Worm (Caenorhabditis elegans) whole organism, L2 larva: ENCODE measurements around the gene clec-213.
A peak's percentile ranks its signal among the peaks of the same experiment; 100 is the strongest.

Experiments used
- C34F6.9 ChIP-seq: fragments of 150-350 bp; optimal IDR thresholded peaks from 2 replicates; lab custom pipeline; 2014; ENCODE audit warnings: missing biosample characterization, missing genetic modification characterization
- F13H6.1 ChIP-seq: sonication (generic microtip); optimal IDR thresholded peaks from 2 replicates; lab custom pipeline; 2016; ENCODE audit warnings: missing genetic modification characterization, missing compliant biosample characterization
- ZK546.5 ChIP-seq: sonication (generic microtip); optimal IDR thresholded peaks from 2 replicates; lab custom pipeline; 2017; ENCODE audit warnings: missing biosample characterization, missing genetic modification characterization
- alr-1 ChIP-seq: fragments of 150-350 bp; optimal IDR thresholded peaks from 2 replicates; lab custom pipeline; 2014; ENCODE audit warnings: missing biosample characterization, missing genetic modification characterization
- aly-2 ChIP-seq: fragments of 150-350 bp; optimal IDR thresholded peaks from 2 replicates; lab custom pipeline; 2014; ENCODE audit warnings: missing biosample characterization, missing genetic modification characterization
- ama-1 ChIP-seq: fragments of 150-350 bp; optimal IDR thresholded peaks from 2 replicates; lab custom pipeline; 2018; ENCODE audit warnings: inconsistent platforms
- blmp-1 ChIP-seq: sonication (generic microtip); optimal IDR thresholded peaks from 2 replicates; lab custom pipeline; 2017; ENCODE audit warnings: missing genetic modification characterization, mild to moderate bottlenecking, missing compliant biosample characterization, antibody characterized with exemption, moderate library complexity; ENCODE audit not compliant: insufficient read depth
- ceh-16 ChIP-seq: fragments of 150-350 bp; optimal IDR thresholded peaks from 2 replicates; lab custom pipeline; 2014; ENCODE audit warnings: missing biosample characterization, missing genetic modification characterization
- crh-2 ChIP-seq: sonication (generic microtip); optimal IDR thresholded peaks from 2 replicates; lab custom pipeline; 2017; ENCODE audit warnings: missing biosample characterization, missing genetic modification characterization
- dmd-4 ChIP-seq: sonication (generic microtip); optimal IDR thresholded peaks from 2 replicates; lab custom pipeline; 2017; ENCODE audit warnings: missing biosample characterization, missing genetic modification characterization
- egl-27 ChIP-seq: sonication (generic microtip); optimal IDR thresholded peaks from 3 replicates; lab custom pipeline; 2017; ENCODE audit warnings: missing biosample characterization, missing genetic modification reagents, missing genetic modification characterization
- elt-3 ChIP-seq: sonication (generic microtip); optimal IDR thresholded peaks from 2 replicates; lab custom pipeline; 2017; ENCODE audit warnings: missing biosample characterization, missing genetic modification characterization
- fos-1 ChIP-seq: fragments of 150-350 bp; optimal IDR thresholded peaks from 2 replicates; lab custom pipeline; 2014; ENCODE audit warnings: missing biosample characterization, missing genetic modification characterization
- gmeb-1 ChIP-seq: fragments of 150-350 bp; optimal IDR thresholded peaks from 2 replicates; lab custom pipeline; 2014; ENCODE audit warnings: missing biosample characterization, missing genetic modification characterization
- lin-11 ChIP-seq: fragments of 150-350 bp; sonication (generic microtip); optimal IDR thresholded peaks from 2 replicates; lab custom pipeline; 2014; ENCODE audit warnings: missing biosample characterization, missing genetic modification characterization, inconsistent platforms, mixed read lengths
- lin-13 ChIP-seq: fragments of 150-350 bp; optimal IDR thresholded peaks from 2 replicates; lab custom pipeline; 2014; ENCODE audit warnings: missing biosample characterization, missing genetic modification reagents, missing genetic modification characterization
- lin-39 ChIP-seq: fragments of 150-350 bp; optimal IDR thresholded peaks from 2 replicates; lab custom pipeline; 2014; ENCODE audit warnings: missing biosample characterization, missing genetic modification reagents, missing genetic modification characterization
- lsy-2 ChIP-seq, 2 experiments: fragments of 150-350 bp in 1 of 2; sonication (generic microtip) in 1 of 2; optimal IDR thresholded peaks; 2 replicates each; lab custom pipeline; 2014 to 2017; ENCODE audit warnings: missing biosample characterization in 2 of 2, missing genetic modification characterization in 2 of 2
- mbf-1 ChIP-seq: sonication (generic microtip); optimal IDR thresholded peaks from 2 replicates; lab custom pipeline; 2017; ENCODE audit warnings: missing biosample characterization, missing genetic modification characterization
- nhr-11 ChIP-seq: fragments of 150-350 bp; optimal IDR thresholded peaks from 2 replicates; lab custom pipeline; 2014; ENCODE audit warnings: missing biosample characterization, missing genetic modification characterization
- nhr-129 ChIP-seq: fragments of 150-350 bp; optimal IDR thresholded peaks from 2 replicates; lab custom pipeline; 2014; ENCODE audit warnings: missing biosample characterization, missing genetic modification characterization
- nhr-21 ChIP-seq: fragments of 150-350 bp; optimal IDR thresholded peaks from 2 replicates; lab custom pipeline; 2014; ENCODE audit warnings: missing biosample characterization, missing genetic modification characterization
- nhr-23 ChIP-seq: fragments of 150-350 bp; optimal IDR thresholded peaks from 2 replicates; lab custom pipeline; 2014; ENCODE audit warnings: missing biosample characterization, missing genetic modification reagents, missing genetic modification characterization
- nhr-25 ChIP-seq: fragments of 150-350 bp; sonication (generic microtip); optimal IDR thresholded peaks from 3 replicates; lab custom pipeline; 2014; ENCODE audit warnings: missing biosample characterization, missing genetic modification characterization
- nhr-6 ChIP-seq: fragments of 150-350 bp; optimal IDR thresholded peaks from 2 replicates; lab custom pipeline; 2014; ENCODE audit warnings: missing biosample characterization, missing genetic modification characterization
- peb-1 ChIP-seq: fragments of 150-350 bp; optimal IDR thresholded peaks from 2 replicates; lab custom pipeline; 2014; ENCODE audit warnings: missing biosample characterization, missing genetic modification characterization
- sem-4 ChIP-seq: fragments of 150-350 bp; optimal IDR thresholded peaks from 2 replicates; lab custom pipeline; 2014; ENCODE audit warnings: missing biosample characterization, missing genetic modification reagents, missing genetic modification characterization
- skn-1 ChIP-seq: sonication (generic microtip); optimal IDR thresholded peaks from 2 replicates; lab custom pipeline; 2017; ENCODE audit warnings: missing biosample characterization, missing genetic modification characterization
- sma-3 ChIP-seq: sonication (generic microtip); optimal IDR thresholded peaks from 2 replicates; lab custom pipeline; 2016; ENCODE audit warnings: missing genetic modification reagents, missing genetic modification characterization, missing compliant biosample characterization
- sma-9 ChIP-seq, 2 experiments: fragments of 150-350 bp in 1 of 2; sonication (generic microtip) in 1 of 2; optimal IDR thresholded peaks; 2 replicates each; lab custom pipeline; 2014 to 2016; ENCODE audit warnings: missing genetic modification characterization in 2 of 2, mild to moderate bottlenecking in 1 of 2, missing biosample characterization in 1 of 2, missing compliant biosample characterization in 1 of 2, missing genetic modification reagents in 1 of 2, moderate library complexity in 1 of 2
- snpc-4 ChIP-seq: fragments of 150-350 bp; optimal IDR thresholded peaks from 2 replicates; lab custom pipeline; 2014; ENCODE audit warnings: missing biosample characterization, missing genetic modification characterization
- unc-39 ChIP-seq: fragments of 150-350 bp; optimal IDR thresholded peaks from 2 replicates; lab custom pipeline; 2014; ENCODE audit warnings: missing biosample characterization, missing genetic modification characterization
- unc-55 ChIP-seq: fragments of 150-350 bp; sonication (generic microtip); optimal IDR thresholded peaks from 3 replicates; lab custom pipeline; 2014; ENCODE audit warnings: missing biosample characterization, missing genetic modification reagents, missing genetic modification characterization
- unc-62 ChIP-seq: fragments of 150-350 bp; optimal IDR thresholded peaks from 2 replicates; lab custom pipeline; 2014; ENCODE audit warnings: missing biosample characterization, missing genetic modification reagents, missing genetic modification characterization
- ztf-4 ChIP-seq: fragments of 150-350 bp; optimal IDR thresholded peaks from 2 replicates; lab custom pipeline; 2014; ENCODE audit warnings: missing biosample characterization, missing genetic modification characterization

The clec-213 gene

ce11 chrV:7570290-7570689 is 34.7 kb upstream of the clec-213 start, which contains the start of gene clec-212:
TSS of gene clec-212 (minus strand) at chrV:7570390.
- no peak for TF ChIP-seq lin-39
- no peak for TF ChIP-seq sma-9 (GFP tag; optimal IDR thresholded peaks at IDR 0.05; lab: Kevin White, UChicago)
- no peak for TF ChIP-seq sma-9 (tag; optimal IDR thresholded peaks at IDR 0.05; lab: Kevin White, UChicago)
- no peak for TF ChIP-seq unc-62 (GFP tag; lab: Kevin White, UChicago)
- no peak for TF ChIP-seq ceh-16
- TF ChIP-seq, all 48 proteins: peak for 0

- TF ChIP-seq mbf-1 (no peak), unc-39 (tag; lab: Kevin White, UChicago) (no peak), egl-27 (tag; lab: Kevin White, UChicago) (no peak), nhr-129 (no peak), alr-1 (tag; lab: Kevin White, UChicago) (no peak), ZK546.5 (tag; lab: Kevin White, UChicago) (no peak), gmeb-1 (no peak), aly-2 (no peak), fos-1 (tag; lab: Kevin White, UChicago) (no peak), blmp-1 (no peak), nhr-23 (tag; lab: Kevin White, UChicago) (no peak), ceh-16 (no peak), ama-1 (no peak), nhr-11 (tag; lab: Kevin White, UChicago) (no peak), lin-39 (no peak), nhr-6 (tag; lab: Kevin White, UChicago) (no peak)
Measured at ce11 chrV:7570955-7571354, 34.0 kb upstream of the clec-213 start, which contains the start of gene F19F10.14. TSS of gene F19F10.14 (minus strand) at chrV:7571055.

- TF ChIP-seq ztf-4 = no peak
- TF ChIP-seq unc-55 (GFP tag; lab: Kevin White, UChicago) = peak; percentile 81
- peak; percentile 51 for TF ChIP-seq crh-2 (tag; lab: Kevin White, UChicago)
- TF ChIP-seq skn-1 = no peak
- peak; percentile 40 for TF ChIP-seq lin-13
- peak; percentile 22 for TF ChIP-seq snpc-4 (tag; lab: Kevin White, UChicago)
- peak; percentile 82 for TF ChIP-seq gmeb-1
- TF ChIP-seq lsy-2 (tag; optimal IDR thresholded peaks at IDR 0.05; lab: Kevin White, UChicago) = peak; percentile 63 to 82
- TF ChIP-seq sma-9 (GFP tag; optimal IDR thresholded peaks at IDR 0.05; lab: Kevin White, UChicago) = peak; percentile 74
- TF ChIP-seq sma-9 (tag; optimal IDR thresholded peaks at IDR 0.05; lab: Kevin White, UChicago) = no peak
- TF ChIP-seq nhr-129 = peak; percentile 65
- TF ChIP-seq nhr-6 (tag; lab: Kevin White, UChicago) = peak; percentile 36
- TF ChIP-seq sem-4 (tag; lab: Kevin White, UChicago) = peak; percentile 16
- TF ChIP-seq elt-3 (tag; lab: Kevin White, UChicago) = no peak
- TF ChIP-seq nhr-21 (tag; lab: Kevin White, UChicago) = peak; percentile 49
- peak; percentile 86 for TF ChIP-seq C34F6.9 (tag; lab: Kevin White, UChicago)
- TF ChIP-seq F13H6.1 (tag; lab: Kevin White, UChicago) = peak; percentile 69
- no peak for TF ChIP-seq mbf-1
- TF ChIP-seq sma-3 = peak; percentile 52
- TF ChIP-seq peb-1 (tag; lab: Kevin White, UChicago) = no peak
Measured at ce11 chrV:7575563-7575962, 29.4 kb upstream of the clec-213 start, which contains the start of the genes snu-66 and ints-9. TSS of gene snu-66 (minus strand) at chrV:7575670. TSS of gene ints-9 (plus strand) at chrV:7575802.

ce11 chrV:7580378-7580777 is 24.6 kb upstream of the clec-213 start, which contains the start of gene ets-6:
TSS of gene ets-6 (minus strand) at chrV:7580546.
- peak; percentile 60 for TF ChIP-seq gmeb-1
- TF ChIP-seq lsy-2 (tag; optimal IDR thresholded peaks at IDR 0.05; lab: Kevin White, UChicago) = peak; percentile 10 to 78
- no peak for TF ChIP-seq dmd-4 (tag; lab: Kevin White, UChicago)
- peak; percentile 35 for TF ChIP-seq nhr-25
- TF ChIP-seq fos-1 (tag; lab: Kevin White, UChicago) = peak; percentile 25
- peak; percentile 50 for TF ChIP-seq nhr-129
- peak; percentile 26 for TF ChIP-seq sma-9 (GFP tag; optimal IDR thresholded peaks at IDR 0.05; lab: Kevin White, UChicago)
- no peak for TF ChIP-seq sma-9 (tag; optimal IDR thresholded peaks at IDR 0.05; lab: Kevin White, UChicago)
- TF ChIP-seq crh-2 (tag; lab: Kevin White, UChicago) = peak; percentile 55
- peak; percentile 77 for TF ChIP-seq C34F6.9 (tag; lab: Kevin White, UChicago)
- TF ChIP-seq unc-55 (GFP tag; lab: Kevin White, UChicago) = peak; percentile 76
- no peak for TF ChIP-seq mbf-1
- no peak for TF ChIP-seq lin-11 (tag; lab: Kevin White, UChicago)
- peak; percentile 16 for TF ChIP-seq sma-3
- peak; percentile 18 for TF ChIP-seq nhr-21 (tag; lab: Kevin White, UChicago)
